Fruit fly (Drosophila melanogaster) whole organism, prepupa: Measurements from ENCODE around the gene Plp.

ENCODE experiments used
- CG10631 ChIP-seq: fragments of 200-800 bp; sonication (Bioruptor generic); optimal IDR thresholded peaks from 2 replicates; lab custom pipeline; 2016; ENCODE audit warnings: missing biosample characterization, missing genetic modification characterization
- CG16779 ChIP-seq: fragments of 200-800 bp; sonication (Bioruptor generic); optimal IDR thresholded peaks from 3 replicates; lab custom pipeline; 2017; ENCODE audit warnings: missing biosample characterization, mild to moderate bottlenecking, missing genetic modification characterization
- CG3032 ChIP-seq: fragments of 200-800 bp; optimal IDR thresholded peaks from 2 replicates; lab custom pipeline; 2019; ENCODE audit warnings: missing biosample characterization, mild to moderate bottlenecking, missing genetic modification characterization, moderate library complexity
- CG31627 ChIP-seq: fragments of 200-800 bp; sonication (Bioruptor generic); optimal IDR thresholded peaks from 3 replicates; lab custom pipeline; 2016; ENCODE audit warnings: missing biosample characterization, missing genetic modification characterization
- CG32006 ChIP-seq: fragments of 200-800 bp; sonication (Bioruptor generic); optimal IDR thresholded peaks from 3 replicates; lab custom pipeline; 2017; ENCODE audit warnings: missing biosample characterization, mild to moderate bottlenecking, missing genetic modification characterization
- CG3919 ChIP-seq: fragments of 200-800 bp; sonication (Bioruptor generic); optimal IDR thresholded peaks from 3 replicates; lab custom pipeline; 2016; ENCODE audit warnings: missing biosample characterization, missing genetic modification characterization
- CG4318 ChIP-seq: fragments of 200-800 bp; sonication (Bioruptor generic); optimal IDR thresholded peaks from 3 replicates; lab custom pipeline; 2017; ENCODE audit warnings: missing biosample characterization, mild to moderate bottlenecking, missing genetic modification characterization
- CG6163 ChIP-seq: fragments of 200-800 bp; sonication (Bioruptor generic); IDR thresholded peaks from 3 replicates; pipeline ENCODE4 v1.3.6; 2022; ENCODE audit warnings: missing biosample characterization, missing genetic modification characterization
- CG6808 ChIP-seq: fragments of 200-800 bp; sonication (Bioruptor generic); optimal IDR thresholded peaks from 3 replicates; lab custom pipeline; 2017; ENCODE audit warnings: missing biosample characterization, missing genetic modification characterization, mild to moderate bottlenecking, moderate library complexity, missing genetic modification reagents
- CG9139 ChIP-seq: fragments of 200-800 bp; sonication (Bioruptor generic); optimal IDR thresholded peaks from 3 replicates; lab custom pipeline; 2017; ENCODE audit warnings: missing biosample characterization, mild to moderate bottlenecking, missing genetic modification characterization
- Eip78C ChIP-seq: fragments of 200-800 bp; sonication (Bioruptor generic); peaks from one replicate; lab custom pipeline; 2016; ENCODE audit warnings: missing biosample characterization, missing genetic modification characterization
- Ets96B ChIP-seq: fragments of 200-800 bp; optimal IDR thresholded peaks from 2 replicates; lab custom pipeline; 2019; ENCODE audit warnings: missing biosample characterization, mild to moderate bottlenecking, missing genetic modification characterization, moderate library complexity
- Gug ChIP-seq: fragments of 200-800 bp; sonication (Bioruptor generic); IDR thresholded peaks from 2 replicates; pipeline ENCODE4 v1.3.6; 2022; ENCODE audit warnings: missing biosample characterization, missing genetic modification characterization
- Hr38 ChIP-seq: sonication (Bioruptor generic); optimal IDR thresholded peaks from 2 replicates; lab custom pipeline; 2016; ENCODE audit warnings: missing biosample characterization, missing genetic modification characterization
- Hr39 ChIP-seq: fragments of 200-800 bp; sonication (Bioruptor generic); optimal IDR thresholded peaks from 2 replicates; lab custom pipeline; 2016; ENCODE audit warnings: missing biosample characterization, missing genetic modification characterization
- Hr4 ChIP-seq: fragments of 200-800 bp; sonication (Bioruptor generic); optimal IDR thresholded peaks from 3 replicates; lab custom pipeline; 2016; ENCODE audit warnings: missing biosample characterization, missing genetic modification characterization
- Lpt ChIP-seq: fragments of 200-800 bp; sonication (Bioruptor generic); optimal IDR thresholded peaks from 3 replicates; lab custom pipeline; 2016; ENCODE audit warnings: missing biosample characterization, missing genetic modification characterization
- Met ChIP-seq: fragments of 200-800 bp; sonication (Bioruptor generic); optimal IDR thresholded peaks from 3 replicates; lab custom pipeline; 2016; ENCODE audit warnings: missing biosample characterization, missing genetic modification characterization
- OdsH ChIP-seq: fragments of 200-800 bp; sonication (Bioruptor generic); optimal IDR thresholded peaks from 3 replicates; lab custom pipeline; 2016; ENCODE audit warnings: missing biosample characterization, missing genetic modification characterization
- Smox ChIP-seq: fragments of 200-800 bp; sonication (Bioruptor generic); optimal IDR thresholded peaks from 3 replicates; lab custom pipeline; 2016; ENCODE audit warnings: missing biosample characterization, missing genetic modification characterization
- Sox102F ChIP-seq: fragments of 200-800 bp; sonication (Bioruptor generic); optimal IDR thresholded peaks from 2 replicates; lab custom pipeline; 2016; ENCODE audit warnings: missing biosample characterization, mild to moderate bottlenecking, missing genetic modification characterization
- achi ChIP-seq: fragments of 200-800 bp; sonication (Bioruptor generic); optimal IDR thresholded peaks from 3 replicates; lab custom pipeline; 2016; ENCODE audit warnings: missing biosample characterization, missing genetic modification characterization
- acj6 ChIP-seq: fragments of 200-800 bp; sonication (Bioruptor generic); optimal IDR thresholded peaks from 3 replicates; lab custom pipeline; 2016; ENCODE audit warnings: missing biosample characterization, missing genetic modification characterization
- cyc ChIP-seq: fragments of 200-800 bp; sonication (Bioruptor generic); optimal IDR thresholded peaks from 3 replicates; lab custom pipeline; 2016; ENCODE audit warnings: missing biosample characterization, missing genetic modification characterization
- dsx ChIP-seq: fragments of 200-800 bp; optimal IDR thresholded peaks from 3 replicates; lab custom pipeline; 2019; ENCODE audit warnings: missing biosample characterization, mild to moderate bottlenecking, missing genetic modification characterization, moderate library complexity; ENCODE audit not compliant: poor library complexity, severe bottlenecking
- eg ChIP-seq: fragments of 200-800 bp; sonication (Bioruptor generic); IDR thresholded peaks from 3 replicates; pipeline ENCODE4 v1.3.6; 2022; ENCODE audit warnings: missing biosample characterization, missing genetic modification characterization
- fd59A ChIP-seq: fragments of 200-800 bp; sonication (Bioruptor generic); optimal IDR thresholded peaks from 2 replicates; lab custom pipeline; 2017; ENCODE audit warnings: missing biosample characterization, mild to moderate bottlenecking, missing genetic modification characterization, missing genetic modification reagents
- fd85E ChIP-seq: fragments of 200-800 bp; sonication (Bioruptor generic); optimal IDR thresholded peaks from 3 replicates; lab custom pipeline; 2016; ENCODE audit warnings: missing biosample characterization, missing genetic modification characterization
- lz ChIP-seq: fragments of 200-800 bp; sonication (Bioruptor generic); optimal IDR thresholded peaks from 3 replicates; lab custom pipeline; 2016; ENCODE audit warnings: missing biosample characterization, missing genetic modification characterization
- net ChIP-seq: fragments of 200-800 bp; sonication (Bioruptor generic); optimal IDR thresholded peaks from 3 replicates; lab custom pipeline; 2016; ENCODE audit warnings: missing biosample characterization, missing genetic modification characterization
- spab ChIP-seq: fragments of 200-800 bp; sonication (Bioruptor generic); optimal IDR thresholded peaks from 2 replicates; lab custom pipeline; 2017; ENCODE audit warnings: missing biosample characterization, mild to moderate bottlenecking, missing genetic modification characterization, missing genetic modification reagents
- ss ChIP-seq, 2 experiments: fragments of 200-800 bp; sonication (Bioruptor generic); optimal IDR thresholded peaks; 2 replicates in 1 of 2; 3 replicates in 1 of 2; lab custom pipeline; 2017 to 2018; ENCODE audit warnings: mild to moderate bottlenecking in 2 of 2, missing biosample characterization in 2 of 2, missing genetic modification characterization in 2 of 2, moderate library complexity in 1 of 2
- svp ChIP-seq: fragments of 200-800 bp; sonication (Bioruptor generic); peaks from one replicate; lab custom pipeline; 2016; ENCODE audit warnings: missing biosample characterization, missing genetic modification characterization
- topi ChIP-seq: fragments of 200-800 bp; sonication (Bioruptor generic); optimal IDR thresholded peaks from 3 replicates; lab custom pipeline; 2016; ENCODE audit warnings: missing biosample characterization, missing genetic modification characterization
- vri ChIP-seq: fragments of 200-800 bp; sonication (Bioruptor generic); optimal IDR thresholded peaks from 3 replicates; lab custom pipeline; 2016; ENCODE audit warnings: missing biosample characterization, mild to moderate bottlenecking, missing genetic modification characterization

The Plp gene

DNA sequence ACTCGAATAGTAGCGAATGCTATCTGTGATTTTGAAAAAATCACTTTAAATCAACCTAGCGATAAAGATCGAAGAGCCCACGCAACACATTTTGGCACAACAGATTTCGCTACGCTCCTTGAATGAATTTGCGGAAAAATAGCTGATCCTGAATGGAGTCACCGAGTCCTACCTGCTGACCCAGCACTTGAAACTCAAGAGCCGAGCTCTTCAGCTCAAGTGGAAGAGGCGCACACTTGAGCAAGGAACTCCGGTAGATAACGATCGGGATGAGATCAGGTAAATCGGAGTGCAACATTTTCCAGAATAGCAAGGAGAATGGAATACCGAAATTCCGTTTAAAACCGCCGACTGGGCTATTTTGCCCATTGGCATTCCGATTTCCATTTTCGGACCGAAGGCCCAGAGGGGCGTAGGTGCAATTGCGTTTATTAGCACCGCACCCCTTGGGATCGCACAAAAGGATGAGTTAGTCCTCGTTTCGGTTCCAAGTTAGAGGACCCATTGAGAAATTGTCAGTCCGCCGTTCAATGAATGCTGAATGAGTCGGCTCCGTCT, 54.1 kb downstream of the Plp start:
- TF ChIP-seq net (no peak), Gug (GFP tag; lab: Robert Waterston, UW) (no peak), Ets96B (tag; lab: Kevin White, UChicago) (no peak), Met (GFP tag; lab: Kevin White, UChicago) (no peak), CG3032 (no peak), Lpt (no peak), ss (GFP tag; optimal IDR thresholded peaks at IDR 0.05; lab: Kevin White, UChicago) (no peak), dsx (GFP tag; lab: Kevin White, UChicago) (no peak), CG4318 (GFP tag; lab: Kevin White, UChicago) (no peak), lz (GFP tag; lab: Kevin White, UChicago) (no peak), fd59A (GFP tag; lab: Kevin White, UChicago) (no peak), acj6 (GFP tag; lab: Kevin White, UChicago) (no peak), fd85E (GFP tag; lab: Kevin White, UChicago) (no peak), spab (GFP tag; lab: Kevin White, UChicago) (no peak), cyc (GFP tag; lab: Kevin White, UChicago) (no peak)

DNA sequence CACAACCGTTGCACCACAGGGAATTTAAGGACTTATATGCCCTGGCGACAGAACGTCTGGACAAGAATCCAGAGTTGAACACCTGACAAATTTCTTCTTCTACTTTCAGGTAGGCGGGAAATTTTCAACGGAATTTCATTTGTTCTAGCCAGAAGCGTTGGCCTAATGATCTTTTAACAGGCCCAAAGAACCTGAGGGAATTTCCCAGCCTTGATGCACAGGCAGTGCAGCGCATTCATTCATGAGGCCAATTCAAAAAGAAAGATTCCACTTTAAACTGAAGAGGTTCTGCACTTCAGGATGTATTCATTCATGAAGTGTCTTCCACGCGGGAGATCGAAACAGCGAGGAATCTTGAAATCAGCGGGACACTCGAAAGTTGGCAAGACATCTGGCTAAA, 55.0 kb downstream of the Plp start:
- TF ChIP-seq Sox102F (GFP tag; lab: Kevin White, UChicago), result no peak

DNA sequence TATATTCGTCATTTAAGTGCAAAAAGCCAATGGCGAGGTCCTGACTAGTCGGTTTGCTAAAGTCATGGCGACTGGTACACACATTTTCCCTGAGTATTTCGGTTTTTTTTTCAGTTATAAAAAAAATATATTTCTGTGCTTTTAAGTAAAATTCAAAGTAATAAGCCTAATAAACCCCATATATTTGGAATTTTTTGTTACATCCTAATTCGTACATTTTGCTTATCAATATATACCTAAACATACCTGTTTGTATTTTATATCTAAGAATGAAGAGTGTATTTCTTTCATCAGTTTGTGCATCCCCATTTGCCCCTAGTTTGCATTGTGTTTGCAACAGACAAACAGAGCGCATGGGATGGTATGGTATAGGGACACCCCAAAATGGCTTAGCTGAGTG, 58.9 kb downstream of the Plp start:
- TF ChIP-seq Hr39 (no peak), CG9139 (GFP tag; lab: Kevin White, UChicago) (no peak), fd59A (GFP tag; lab: Kevin White, UChicago) (no peak), CG3032 (peak; percentile 16), Hr4 (GFP tag; lab: Kevin White, UChicago) (peak; percentile 2), CG31627 (GFP tag; lab: Kevin White, UChicago) (peak; percentile 2), Smox (GFP tag; lab: Kevin White, UChicago) (peak; percentile 6), CG3919 (GFP tag; lab: Kevin White, UChicago) (peak; percentile 16), OdsH (GFP tag; lab: Kevin White, UChicago) (peak; percentile 23), vri (GFP tag; lab: Kevin White, UChicago) (no peak), CG6163 (GFP tag; lab: Robert Waterston, UW) (no peak), svp (GFP tag; lab: Kevin White, UChicago) (peak; percentile 20), achi (GFP tag; lab: Kevin White, UChicago) (no peak), spab (GFP tag; lab: Kevin White, UChicago) (no peak), CG4318 (GFP tag; lab: Kevin White, UChicago) (no peak), Hr38 (GFP tag; lab: Kevin White, UChicago) (no peak), Eip78C (GFP tag; lab: Kevin White, UChicago) (peak; percentile 67), cyc (GFP tag; lab: Kevin White, UChicago) (no peak), Met (GFP tag; lab: Kevin White, UChicago) (peak; percentile 6), acj6 (GFP tag; lab: Kevin White, UChicago) (peak; percentile 6)

DNA sequence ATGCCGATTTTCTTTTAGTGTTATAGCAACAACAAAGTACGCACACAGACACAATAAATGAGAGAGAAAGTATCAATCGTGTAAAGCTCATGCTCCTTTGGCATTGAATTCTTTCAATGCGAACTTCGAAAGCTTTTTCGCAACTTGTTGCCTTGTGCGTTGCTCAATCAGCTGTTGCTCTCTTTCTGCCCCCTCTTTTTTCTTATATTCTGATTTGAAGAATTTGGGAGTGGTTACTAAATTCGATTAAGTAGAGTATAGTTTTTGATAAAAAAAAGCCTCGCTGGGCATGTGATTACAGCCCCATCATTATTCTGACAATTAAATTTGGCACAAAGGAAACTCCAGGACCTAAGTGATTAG, 59.8 kb downstream of the Plp start:
- TF ChIP-seq Gug (GFP tag; lab: Robert Waterston, UW), result no peak
- peak; percentile 26 for TF ChIP-seq Eip78C (GFP tag; lab: Kevin White, UChicago)
- TF ChIP-seq ss (GFP tag; optimal IDR thresholded peaks at IDR 0.05; lab: Kevin White, UChicago), result no peak
- TF ChIP-seq CG16779, result no peak
- TF ChIP-seq, all 60 proteins: peak for 1

DNA sequence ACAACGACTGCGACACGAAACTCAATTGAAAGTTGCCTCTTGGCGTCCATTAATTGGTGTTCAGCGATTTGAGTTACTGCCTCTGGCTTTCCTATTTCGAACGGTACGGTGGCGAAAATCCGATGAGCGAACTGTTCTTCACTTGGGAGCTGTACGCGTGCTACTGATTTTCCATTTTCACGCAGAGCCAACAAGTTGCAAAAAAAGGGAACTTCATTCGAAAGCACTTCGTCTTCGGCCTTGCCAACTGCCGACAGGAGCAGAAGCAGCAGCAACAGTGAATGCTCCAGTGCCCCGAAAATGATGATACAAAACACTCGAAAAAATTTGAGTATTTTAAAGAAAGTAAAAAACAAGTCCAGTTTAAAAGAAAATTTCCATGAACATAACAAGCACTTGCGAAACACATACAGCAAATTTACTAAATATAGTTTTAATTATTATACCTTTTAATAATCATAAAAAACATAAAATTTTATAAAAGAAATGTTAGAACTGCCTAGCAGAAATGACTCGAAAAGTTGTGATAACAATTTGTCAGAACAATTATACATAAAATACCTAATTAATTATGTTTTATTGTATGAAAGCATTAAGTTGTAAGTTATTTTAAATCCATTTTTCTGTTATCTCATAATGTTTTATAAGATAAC, 60.3 kb downstream of the Plp start:
- peak; percentile 62 for TF ChIP-seq Eip78C (GFP tag; lab: Kevin White, UChicago)
- TF ChIP-seq acj6 (GFP tag; lab: Kevin White, UChicago), result no peak
- TF ChIP-seq cyc (GFP tag; lab: Kevin White, UChicago), result no peak
- no peak for TF ChIP-seq topi (GFP tag; lab: Kevin White, UChicago)
- peak; percentile 6 for TF ChIP-seq CG10631 (GFP tag; lab: Kevin White, UChicago)
- peak; percentile 12 for TF ChIP-seq CG32006
- TF ChIP-seq svp (GFP tag; lab: Kevin White, UChicago), result peak; percentile 23
- peak; percentile 25 for TF ChIP-seq CG3032
- TF ChIP-seq eg (GFP tag; lab: Robert Waterston, UW), result no peak
- TF ChIP-seq CG6808 (GFP tag; lab: Kevin White, UChicago), result no peak
- peak; percentile 8 for TF ChIP-seq OdsH (GFP tag; lab: Kevin White, UChicago)
